Fruit fly (Drosophila melanogaster) whole organism, pupa: ENCODE data around the gene CG14440.

Experiments used
- CG10348 ChIP-seq: fragments of 200-800 bp; sonication (Bioruptor generic); IDR thresholded peaks from 2 replicates; pipeline ENCODE4 v1.3.6; 2022; ENCODE audit warnings: missing biosample characterization, missing genetic modification characterization
- CG12605 ChIP-seq: fragments of 200-800 bp; sonication (Bioruptor generic); IDR thresholded peaks from 2 replicates; pipeline ENCODE4 v1.3.6; 2022; ENCODE audit warnings: missing biosample characterization, missing genetic modification characterization
- CG14655 ChIP-seq: fragments of 200-800 bp; sonication (Bioruptor generic); optimal IDR thresholded peaks from 3 replicates; lab custom pipeline; 2017; ENCODE audit warnings: mild to moderate bottlenecking, missing biosample characterization, missing genetic modification reagents, missing genetic modification characterization
- CG15710 ChIP-seq: fragments of 200-800 bp; sonication (Bioruptor generic); optimal IDR thresholded peaks from 2 replicates; lab custom pipeline; 2018; ENCODE audit warnings: missing biosample characterization, mild to moderate bottlenecking, missing genetic modification characterization, moderate library complexity
- CG17806 ChIP-seq: fragments of 200-800 bp; sonication (Bioruptor generic); optimal IDR thresholded peaks from 2 replicates; lab custom pipeline; 2018; ENCODE audit warnings: missing biosample characterization, mild to moderate bottlenecking, missing genetic modification characterization, moderate library complexity
- CG32121 ChIP-seq: fragments of 200-800 bp; sonication (Bioruptor generic); IDR thresholded peaks from 2 replicates; pipeline ENCODE4 v1.3.6; 2022; ENCODE audit warnings: missing biosample characterization, missing genetic modification characterization
- CG34367 ChIP-seq: fragments of 200-800 bp; sonication (Bioruptor generic); optimal IDR thresholded peaks from 2 replicates; lab custom pipeline; 2018; ENCODE audit warnings: missing biosample characterization, mild to moderate bottlenecking, missing genetic modification characterization
- CG4496 ChIP-seq: fragments of 200-800 bp; sonication (Bioruptor generic); IDR thresholded peaks from 3 replicates; pipeline ENCODE4 v1.3.6; 2022; ENCODE audit warnings: missing biosample characterization, missing genetic modification characterization
- Pif1B ChIP-seq: fragments of 200-800 bp; sonication (Bioruptor generic); optimal IDR thresholded peaks from 3 replicates; lab custom pipeline; 2016; ENCODE audit warnings: missing biosample characterization, missing genetic modification characterization
- fd96Ca ChIP-seq: fragments of 200-800 bp; sonication (Bioruptor generic); IDR thresholded peaks from 3 replicates; pipeline ENCODE4 v1.3.6; 2022; ENCODE audit warnings: missing biosample characterization, missing genetic modification characterization
- rn ChIP-seq: fragments of 200-800 bp; sonication (Bioruptor generic); IDR thresholded peaks from 2 replicates; pipeline ENCODE4 v1.3.6; 2022; ENCODE audit warnings: missing biosample characterization, missing genetic modification characterization

dm6 chrX:6724904-6725505 lies 26.6 kb upstream of the CG14440 start:
- TF ChIP-seq CG34367 (tag; lab: Kevin White, UChicago) (no peak), rn (no peak), CG4496 (peak; percentile 43; the same call in 1 of the 3 replicates), CG17806 (tag; lab: Kevin White, UChicago) (no peak), CG14655 (GFP tag; lab: Kevin White, UChicago) (peak; percentile 46), fd96Ca (GFP tag; lab: Robert Waterston, UW) (no peak), CG12605 (GFP tag; lab: Robert Waterston, UW) (no peak), Pif1B (no peak), CG32121 (GFP tag; lab: Robert Waterston, UW) (no peak), CG10348 (no peak), CG15710 (no peak)
